Fruit fly (Drosophila melanogaster) whole organism, pupa: ENCODE data around the gene CG42556.

Source experiments
- CG10348 ChIP-seq: fragments of 200-800 bp; sonication (Bioruptor generic); IDR thresholded peaks from 2 replicates; pipeline ENCODE4 v1.3.6; 2022; ENCODE audit warnings: missing biosample characterization, missing genetic modification characterization
- CG12605 ChIP-seq: fragments of 200-800 bp; sonication (Bioruptor generic); IDR thresholded peaks from 2 replicates; pipeline ENCODE4 v1.3.6; 2022; ENCODE audit warnings: missing biosample characterization, missing genetic modification characterization
- CG13204 ChIP-seq: fragments of 200-800 bp; sonication (Bioruptor generic); optimal IDR thresholded peaks from 2 replicates; lab custom pipeline; 2018; ENCODE audit warnings: missing biosample characterization, mild to moderate bottlenecking, missing genetic modification characterization, moderate library complexity
- CG15710 ChIP-seq: fragments of 200-800 bp; sonication (Bioruptor generic); optimal IDR thresholded peaks from 2 replicates; lab custom pipeline; 2018; ENCODE audit warnings: missing biosample characterization, mild to moderate bottlenecking, missing genetic modification characterization, moderate library complexity
- CG17806 ChIP-seq: fragments of 200-800 bp; sonication (Bioruptor generic); optimal IDR thresholded peaks from 2 replicates; lab custom pipeline; 2018; ENCODE audit warnings: missing biosample characterization, mild to moderate bottlenecking, missing genetic modification characterization, moderate library complexity
- CG32121 ChIP-seq: fragments of 200-800 bp; sonication (Bioruptor generic); IDR thresholded peaks from 2 replicates; pipeline ENCODE4 v1.3.6; 2022; ENCODE audit warnings: missing biosample characterization, missing genetic modification characterization
- CG34367 ChIP-seq: fragments of 200-800 bp; sonication (Bioruptor generic); optimal IDR thresholded peaks from 2 replicates; lab custom pipeline; 2018; ENCODE audit warnings: missing biosample characterization, mild to moderate bottlenecking, missing genetic modification characterization
- CG8301 ChIP-seq: fragments of 200-800 bp; sonication (Bioruptor generic); optimal IDR thresholded peaks from 2 replicates; lab custom pipeline; 2018; ENCODE audit warnings: missing biosample characterization, mild to moderate bottlenecking, missing genetic modification characterization
- CG9948 ChIP-seq: fragments of 200-800 bp; sonication (Bioruptor generic); optimal IDR thresholded peaks from 2 replicates; lab custom pipeline; 2018; ENCODE audit warnings: missing biosample characterization, mild to moderate bottlenecking, missing genetic modification characterization, moderate library complexity
- D1 ChIP-seq: fragments of 200-800 bp; sonication (Bioruptor generic); optimal IDR thresholded peaks from 2 replicates; lab custom pipeline; 2018; ENCODE audit warnings: missing biosample characterization, mild to moderate bottlenecking, missing genetic modification characterization, moderate library complexity
- EcR ChIP-seq: fragments of 200-800 bp; sonication (Bioruptor generic); optimal IDR thresholded peaks from 3 replicates; lab custom pipeline; 2019; ENCODE audit warnings: missing biosample characterization, missing genetic modification characterization, mild to moderate bottlenecking, moderate library complexity, missing genetic modification reagents
- Ets98B ChIP-seq: fragments of 200-800 bp; sonication (Bioruptor generic); IDR thresholded peaks from 2 replicates; pipeline ENCODE4 v1.3.6; 2022; ENCODE audit warnings: missing biosample characterization, missing genetic modification characterization
- Snoo ChIP-seq: fragments of 200-800 bp; sonication (Bioruptor generic); optimal IDR thresholded peaks from 3 replicates; lab custom pipeline; 2017; ENCODE audit warnings: missing biosample characterization, mild to moderate bottlenecking, missing genetic modification characterization, inconsistent platforms
- fd96Ca ChIP-seq: fragments of 200-800 bp; sonication (Bioruptor generic); IDR thresholded peaks from 3 replicates; pipeline ENCODE4 v1.3.6; 2022; ENCODE audit warnings: missing biosample characterization, missing genetic modification characterization

DNA sequence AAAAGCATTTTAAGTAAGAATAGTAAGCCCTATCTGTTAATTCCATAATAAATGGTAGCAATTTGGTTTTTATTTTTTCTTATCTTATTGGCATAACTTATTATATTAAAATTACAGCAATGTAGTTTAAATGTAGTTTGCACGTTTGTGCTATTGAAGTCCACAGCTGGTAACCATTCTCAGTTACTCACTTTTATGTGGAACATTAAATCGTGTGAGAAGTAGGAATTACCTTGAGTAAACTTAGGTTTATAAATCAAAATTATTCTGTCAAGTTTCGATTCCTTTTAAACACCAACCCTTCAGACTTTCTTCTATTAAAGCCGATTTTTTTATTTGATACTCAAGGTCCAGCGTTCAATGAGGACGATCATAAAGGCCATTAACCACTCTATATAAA lies at the start of gene CG42556:
- no peak for TF ChIP-seq CG8301 (tag; lab: Kevin White, UChicago)
- no peak for TF ChIP-seq CG15710 (tag; lab: Kevin White, UChicago)
- TF ChIP-seq EcR (GFP tag; lab: Kevin White, UChicago): no peak
- TF ChIP-seq CG10348: no peak
- no peak for TF ChIP-seq CG9948
- TF ChIP-seq fd96Ca (GFP tag; lab: Robert Waterston, UW): no peak
- no peak for TF ChIP-seq D1
- TF ChIP-seq CG34367: no peak
- no peak for TF ChIP-seq CG17806 (tag; lab: Kevin White, UChicago)
- no peak for TF ChIP-seq Snoo
- TF ChIP-seq CG12605 (GFP tag; lab: Robert Waterston, UW): no peak
- TF ChIP-seq Ets98B (GFP tag; lab: Robert Waterston, UW): no peak
- TF ChIP-seq CG13204 (GFP tag; lab: Kevin White, UChicago): no peak
- TF ChIP-seq CG32121 (GFP tag; lab: Robert Waterston, UW): no peak
